Worm (Caenorhabditis elegans): ENCODE results near the gene pxl-1.

- TF ChIP-seq nhr-21 (tag; optimal IDR thresholded peaks at IDR 0.05): no peak
- no peak for TF ChIP-seq unc-62 (GFP tag; optimal IDR thresholded peaks at IDR 0.05)
- TF ChIP-seq ZK546.5 (tag; optimal IDR thresholded peaks at IDR 0.05): no peak
- TF ChIP-seq fos-1 (tag; optimal IDR thresholded peaks at IDR 0.05): no peak
- peak; percentile 7 for TF ChIP-seq crh-2 (tag; optimal IDR thresholded peaks at IDR 0.05)
- TF ChIP-seq nhr-237 (tag; optimal IDR thresholded peaks at IDR 0.05): no peak
- TF ChIP-seq ztf-11 (tag; optimal IDR thresholded peaks at IDR 0.05): no peak
- TF ChIP-seq zag-1 (tag; optimal IDR thresholded peaks at IDR 0.05): no peak
- no peak for TF ChIP-seq egl-27 (tag; optimal IDR thresholded peaks at IDR 0.05)
- TF ChIP-seq ceh-82 (tag; optimal IDR thresholded peaks at IDR 0.05): no peak
- TF ChIP-seq unc-39 (tag; optimal IDR thresholded peaks at IDR 0.05): no peak
- no peak for TF ChIP-seq ama-1 (optimal IDR thresholded peaks at IDR 0.05)
- TF ChIP-seq unc-55 (GFP tag; optimal IDR thresholded peaks at IDR 0.05): peak; percentile 30
Observed at ce11 chrIII:5846412-5846811, 49.4 kb downstream of the pxl-1 start.
